Fruit fly (Drosophila melanogaster) whole organism, embryonic: ENCODE results near the gene MEP-1.

ENCODE experiments used
- Bgb ChIP-seq: fragments of 200-800 bp; sonication (Bioruptor generic); IDR thresholded peaks from 2 replicates; pipeline ENCODE4 v1.3.6; 2022; ENCODE audit warnings: missing biosample characterization, missing genetic modification characterization; ENCODE audit not compliant: partially characterized antibody
- CG10366 ChIP-seq: fragments of 200-800 bp; sonication (Bioruptor generic); IDR thresholded peaks from 2 replicates; pipeline ENCODE4 v1.3.6; 2022; ENCODE audit warnings: missing biosample characterization, missing genetic modification characterization
- CG11696 ChIP-seq: fragments of 200-800 bp; sonication (Bioruptor generic); IDR thresholded peaks from 2 replicates; pipeline ENCODE4 v1.3.6; 2022; ENCODE audit warnings: missing biosample characterization, missing genetic modification characterization
- CG11723 ChIP-seq: fragments of 200-800 bp; sonication (Bioruptor generic); optimal IDR thresholded peaks from 2 replicates; lab custom pipeline; 2017; ENCODE audit warnings: missing biosample characterization, mild to moderate bottlenecking, missing genetic modification characterization
- CG15696 ChIP-seq: fragments of 200-800 bp; sonication (Bioruptor generic); optimal IDR thresholded peaks from 2 replicates; lab custom pipeline; 2019; ENCODE audit warnings: missing biosample characterization, mild to moderate bottlenecking, missing genetic modification characterization, moderate library complexity
- CG1603 ChIP-seq: fragments of 200-800 bp; sonication (Bioruptor generic); optimal IDR thresholded peaks from 2 replicates; lab custom pipeline; 2019; ENCODE audit warnings: missing biosample characterization, mild to moderate bottlenecking, missing genetic modification characterization, moderate library complexity
- CG17328 ChIP-seq: fragments of 200-800 bp; sonication (Bioruptor generic); IDR thresholded peaks from 2 replicates; pipeline ENCODE4 v1.3.6; 2022; ENCODE audit warnings: missing biosample characterization, missing genetic modification characterization
- CG17359 ChIP-seq: fragments of 200-800 bp; sonication (Bioruptor generic); optimal IDR thresholded peaks from 3 replicates; lab custom pipeline; 2018; ENCODE audit warnings: missing biosample characterization, mild to moderate bottlenecking, missing genetic modification characterization, moderate library complexity
- CG18619 ChIP-seq: fragments of 200-800 bp; sonication (Bioruptor generic); optimal IDR thresholded peaks from 3 replicates; lab custom pipeline; 2017; ENCODE audit warnings: missing biosample characterization, mild to moderate bottlenecking, missing genetic modification characterization
- CG33557 ChIP-seq: fragments of 200-800 bp; sonication (Bioruptor generic); optimal IDR thresholded peaks from 2 replicates; lab custom pipeline; 2019; ENCODE audit warnings: missing biosample characterization, mild to moderate bottlenecking, missing genetic modification characterization, moderate library complexity
- CG34376 ChIP-seq: fragments of 200-800 bp; sonication (Bioruptor generic); optimal IDR thresholded peaks from 2 replicates; lab custom pipeline; 2018; ENCODE audit warnings: missing biosample characterization, mild to moderate bottlenecking, missing genetic modification characterization
- CG4424 ChIP-seq: fragments of 200-800 bp; sonication (Bioruptor generic); optimal IDR thresholded peaks from 3 replicates; lab custom pipeline; 2016; ENCODE audit warnings: missing biosample characterization, missing genetic modification characterization
- CG5245 ChIP-seq: fragments of 200-800 bp; sonication (Bioruptor generic); optimal IDR thresholded peaks from 3 replicates; lab custom pipeline; 2016; ENCODE audit warnings: missing biosample characterization, missing genetic modification characterization
- CG6765 ChIP-seq: fragments of 200-800 bp; sonication (Bioruptor generic); optimal IDR thresholded peaks from 3 replicates; lab custom pipeline; 2017; ENCODE audit warnings: missing biosample characterization, mild to moderate bottlenecking, missing genetic modification characterization
- CG9215 ChIP-seq: fragments of 200-800 bp; sonication (Bioruptor generic); IDR thresholded peaks from 2 replicates; pipeline ENCODE4 v1.3.6; 2022; ENCODE audit warnings: missing biosample characterization, missing genetic modification characterization
- CG9932 ChIP-seq: fragments of 200-800 bp; sonication (Bioruptor generic); IDR thresholded peaks from 2 replicates; pipeline ENCODE4 v1.3.6; 2022; ENCODE audit warnings: missing biosample characterization, missing genetic modification characterization
- Doc3 ChIP-seq: fragments of 200-800 bp; sonication (Bioruptor generic); IDR thresholded peaks from 3 replicates; pipeline ENCODE4 v1.3.6; 2022; ENCODE audit warnings: missing biosample characterization, missing genetic modification characterization; ENCODE audit not compliant: partially characterized antibody
- E2f1 ChIP-seq: fragments of 200-800 bp; sonication (Bioruptor generic); IDR thresholded peaks from 2 replicates; pipeline ENCODE4 v1.3.6; 2022; ENCODE audit warnings: missing biosample characterization, missing genetic modification characterization
- Fer1 ChIP-seq: fragments of 200-800 bp; sonication (Bioruptor generic); optimal IDR thresholded peaks from 2 replicates; lab custom pipeline; 2017; ENCODE audit warnings: missing biosample characterization, mild to moderate bottlenecking, missing genetic modification characterization
- Fer2 ChIP-seq: fragments of 200-800 bp; sonication (Bioruptor generic); optimal IDR thresholded peaks from 2 replicates; lab custom pipeline; 2018; ENCODE audit warnings: missing biosample characterization, mild to moderate bottlenecking, missing genetic modification characterization, moderate library complexity
- H2.0 ChIP-seq: fragments of 200-800 bp; sonication (Bioruptor generic); IDR thresholded peaks from 2 replicates; pipeline ENCODE4 v1.3.6; 2022; ENCODE audit warnings: missing biosample characterization, missing genetic modification characterization
- NC2β ChIP-seq: fragments of 200-800 bp; sonication (Bioruptor generic); optimal IDR thresholded peaks from 2 replicates; lab custom pipeline; 2016; ENCODE audit warnings: missing biosample characterization, missing genetic modification characterization
- NK7.1 ChIP-seq: fragments of 200-800 bp; sonication (Bioruptor generic); optimal IDR thresholded peaks from 3 replicates; lab custom pipeline; 2016; ENCODE audit warnings: missing biosample characterization, missing genetic modification characterization
- PHDP ChIP-seq: fragments of 200-800 bp; sonication (Bioruptor generic); optimal IDR thresholded peaks from 3 replicates; lab custom pipeline; 2018; ENCODE audit warnings: missing biosample characterization, mild to moderate bottlenecking, missing genetic modification characterization, moderate library complexity
- Sox100B ChIP-seq: fragments of 200-800 bp; sonication (Bioruptor generic); optimal IDR thresholded peaks from 3 replicates; lab custom pipeline; 2018; ENCODE audit warnings: missing biosample characterization, mild to moderate bottlenecking, missing genetic modification characterization
- Sry-δ ChIP-seq: fragments of 200-800 bp; sonication (Bioruptor generic); optimal IDR thresholded peaks from 2 replicates; lab custom pipeline; 2016; ENCODE audit warnings: missing biosample characterization, missing genetic modification characterization
- Stat92E ChIP-seq, 3 experiments: fragments of >200 bp in 2 of 3; fragments of 200-800 bp in 1 of 3; sonication (Bioruptor generic) in 1 of 3; optimal IDR thresholded peaks; 2 replicates each; lab custom pipeline; 2017 to 2019; ENCODE audit warnings: missing biosample characterization in 3 of 3, missing genetic modification characterization in 3 of 3, mild to moderate bottlenecking in 1 of 3, moderate library complexity in 1 of 3
- caup ChIP-seq: fragments of 200-800 bp; sonication (Bioruptor generic); optimal IDR thresholded peaks from 3 replicates; lab custom pipeline; 2017; ENCODE audit warnings: missing biosample characterization, mild to moderate bottlenecking, missing genetic modification characterization, moderate library complexity; ENCODE audit not compliant: severe bottlenecking
- chn ChIP-seq: fragments of 200-800 bp; sonication (Bioruptor generic); optimal IDR thresholded peaks from 2 replicates; lab custom pipeline; 2016; ENCODE audit warnings: missing biosample characterization, missing genetic modification characterization
- dan ChIP-seq: fragments of 200-800 bp; sonication (Bioruptor generic); IDR thresholded peaks from 2 replicates; pipeline ENCODE4 v1.3.6; 2022; ENCODE audit warnings: missing biosample characterization, missing genetic modification characterization
- dmrt11E ChIP-seq: fragments of 200-800 bp; sonication (Bioruptor generic); optimal IDR thresholded peaks from 3 replicates; lab custom pipeline; 2018; ENCODE audit warnings: missing biosample characterization, mild to moderate bottlenecking, missing genetic modification characterization, moderate library complexity
- fd96Cb ChIP-seq: fragments of 200-800 bp; sonication (Bioruptor generic); optimal IDR thresholded peaks from 2 replicates; lab custom pipeline; 2018; ENCODE audit warnings: missing biosample characterization, mild to moderate bottlenecking, missing genetic modification characterization, moderate library complexity
- hkb ChIP-seq, 2 experiments: fragments of 200-800 bp in 1 of 2; fragments of >200 bp in 1 of 2; sonication (Bioruptor generic) in 1 of 2; IDR thresholded peaks in 1 of 2; optimal IDR thresholded peaks in 1 of 2; 2 replicates each; pipeline versions ENCODE4 v1.3.6 to Lab custom; 2017 to 2022; ENCODE audit warnings: missing biosample characterization in 1 of 2, missing genetic modification characterization in 1 of 2
- kah ChIP-seq: fragments of 200-800 bp; sonication (Bioruptor generic); optimal IDR thresholded peaks from 2 replicates; lab custom pipeline; 2018; ENCODE audit warnings: missing biosample characterization, mild to moderate bottlenecking, missing genetic modification characterization
- mld ChIP-seq: fragments of 200-800 bp; sonication (Bioruptor generic); IDR thresholded peaks from 3 replicates; pipeline ENCODE4 v1.3.6; 2022; ENCODE audit warnings: missing biosample characterization, missing genetic modification characterization; ENCODE audit not compliant: partially characterized antibody
- oc ChIP-seq: fragments of 200-800 bp; sonication (Bioruptor generic); optimal IDR thresholded peaks from 2 replicates; lab custom pipeline; 2018; ENCODE audit warnings: missing biosample characterization, mild to moderate bottlenecking, missing genetic modification characterization, moderate library complexity
- pb ChIP-seq: fragments of 200-800 bp; sonication (Bioruptor generic); optimal IDR thresholded peaks from 3 replicates; lab custom pipeline; 2016; ENCODE audit warnings: missing biosample characterization, missing genetic modification characterization
- pum ChIP-seq: fragments of 200-800 bp; sonication (Bioruptor generic); optimal IDR thresholded peaks from 2 replicates; lab custom pipeline; 2016; ENCODE audit warnings: missing biosample characterization, missing genetic modification characterization
- salm ChIP-seq: fragments of 200-800 bp; sonication (Bioruptor generic); optimal IDR thresholded peaks from 2 replicates; lab custom pipeline; 2018; ENCODE audit warnings: missing biosample characterization, mild to moderate bottlenecking, missing genetic modification characterization
- sc ChIP-seq, 3 experiments: fragments of >200 bp in 2 of 3; fragments of 200-800 bp in 1 of 3; sonication (Bioruptor generic) in 1 of 3; optimal IDR thresholded peaks; 2 replicates in 2 of 3; 3 replicates in 1 of 3; lab custom pipeline; 2017; ENCODE audit warnings: mild to moderate bottlenecking in 1 of 3, missing biosample characterization in 1 of 3, missing genetic modification characterization in 1 of 3, missing genetic modification reagents in 1 of 3
- seq ChIP-seq: fragments of 200-800 bp; sonication (Bioruptor generic); IDR thresholded peaks from 2 replicates; pipeline ENCODE4 v1.3.6; 2022; ENCODE audit warnings: missing biosample characterization, missing genetic modification characterization
- shn ChIP-seq: fragments of 200-800 bp; sonication (Bioruptor generic); optimal IDR thresholded peaks from 3 replicates; lab custom pipeline; 2016; ENCODE audit warnings: missing biosample characterization, missing genetic modification characterization
- slp2 ChIP-seq: fragments of 200-800 bp; sonication (Bioruptor generic); optimal IDR thresholded peaks from 2 replicates; lab custom pipeline; 2016; ENCODE audit warnings: missing biosample characterization, missing genetic modification characterization
- sr ChIP-seq: fragments of 200-800 bp; sonication (Bioruptor generic); IDR thresholded peaks from 3 replicates; pipeline ENCODE4 v1.3.6; 2022; ENCODE audit warnings: missing biosample characterization, missing genetic modification characterization
- trh ChIP-seq: fragments of 200-800 bp; sonication (Bioruptor generic); optimal IDR thresholded peaks from 2 replicates; lab custom pipeline; 2016; ENCODE audit warnings: missing biosample characterization, missing genetic modification characterization
- unpg ChIP-seq: fragments of 200-800 bp; sonication (Bioruptor generic); optimal IDR thresholded peaks from 3 replicates; lab custom pipeline; 2018; ENCODE audit warnings: missing biosample characterization, mild to moderate bottlenecking, missing genetic modification characterization, moderate library complexity
- vnd ChIP-seq: fragments of 200-800 bp; sonication (Bioruptor generic); IDR thresholded peaks from 3 replicates; pipeline ENCODE4 v1.3.6; 2022; ENCODE audit warnings: missing biosample characterization, missing genetic modification characterization; ENCODE audit not compliant: partially characterized antibody

MEP-1 gene

dm6 chr3L:2586804-2587561, 44.5 kb upstream of the MEP-1 start, which contains the start of gene RpL8 (continued):
- TF ChIP-seq CG33557 (peak; percentile 70), hkb (optimal IDR thresholded peaks at IDR 0.05; lab: Kevin White, UChicago) (no peak), hkb (GFP tag; IDR thresholded peaks at IDR 0.05; lab: Robert Waterston, UW) (peak; percentile 86), kah (GFP tag; lab: Kevin White, UChicago) (peak; percentile 86), NK7.1 (peak; percentile 85), seq (GFP tag; lab: Robert Waterston, UW) (peak; percentile 80), pum (GFP tag; lab: Kevin White, UChicago) (peak; percentile 66), chn (peak; percentile 47), PHDP (tag; lab: Kevin White, UChicago) (peak; percentile 81), CG6765 (GFP tag; lab: Kevin White, UChicago) (peak; percentile 94), CG1603 (tag; lab: Kevin White, UChicago) (peak; percentile 75), NC2β (GFP tag; lab: Kevin White, UChicago) (peak; percentile 91), vnd (GFP tag; lab: Robert Waterston, UW) (peak; percentile 49; the same call in 2 of the 3 replicates), mld (no peak), CG9932 (GFP tag; lab: Robert Waterston, UW) (peak; percentile 89), CG17328 (GFP tag; lab: Robert Waterston, UW) (peak; percentile 92), CG17359 (peak; percentile 77), Bgb (GFP tag; lab: Robert Waterston, UW) (peak; percentile 62), oc (tag; lab: Kevin White, UChicago) (peak; percentile 67), E2f1 (GFP tag; lab: Robert Waterston, UW) (peak; percentile 77), dan (no peak), Stat92E (GFP tag; optimal IDR thresholded peaks at IDR 0.05; lab: Kevin White, UChicago) (peak in 1 of 3 experiments; percentile 73), CG5245 (peak; percentile 64), sr (GFP tag; lab: Robert Waterston, UW) (peak; percentile 90), trh (GFP tag; lab: Kevin White, UChicago) (peak; percentile 66), CG18619 (GFP tag; lab: Kevin White, UChicago) (peak; percentile 84), CG9215 (GFP tag; lab: Robert Waterston, UW) (peak; percentile 66), slp2 (GFP tag; lab: Kevin White, UChicago) (peak; percentile 79), CG34376 (peak; percentile 97), caup (peak; percentile 95), salm (tag; lab: Kevin White, UChicago) (peak; percentile 66), Fer2 (tag; lab: Kevin White, UChicago) (peak; percentile 55), CG4424 (GFP tag; lab: Kevin White, UChicago) (peak; percentile 63), unpg (GFP tag; lab: Kevin White, UChicago) (peak; percentile 80), CG10366 (peak; percentile 84), CG15696 (tag; lab: Kevin White, UChicago) (peak; percentile 45), fd96Cb (peak; percentile 43), Sry-δ (GFP tag; lab: Kevin White, UChicago) (peak; percentile 88), pb (peak; percentile 71), Doc3 (peak; percentile 61; the same call in 2 of the 3 replicates), Fer1 (GFP tag; lab: Kevin White, UChicago) (peak; percentile 89), sc (optimal IDR thresholded peaks at IDR 0.05; lab: Kevin White, UChicago) (no peak), sc (GFP tag; optimal IDR thresholded peaks at IDR 0.05; lab: Kevin White, UChicago) (peak; percentile 62), Sox100B (GFP tag; lab: Kevin White, UChicago) (peak; percentile 73), dmrt11E (tag; lab: Kevin White, UChicago) (peak; percentile 64), H2.0 (GFP tag; lab: Robert Waterston, UW) (peak; percentile 86), CG11723 (GFP tag; lab: Kevin White, UChicago) (peak; percentile 86), shn (GFP tag; lab: Kevin White, UChicago) (peak; percentile 62), CG11696 (GFP tag; lab: Robert Waterston, UW) (peak; percentile 77)
